Fruit fly (Drosophila melanogaster) Kc167 (cell line): ENCODE data around the gene Nsf2.

Experiments
- Myc ChIP-seq: fragments of >200 bp; optimal IDR thresholded peaks from 2 replicates; lab custom pipeline; 2017; ENCODE audit warnings: missing external identifiers
- Sin3A ChIP-seq: fragments of >200 bp; optimal IDR thresholded peaks from 2 replicates; lab custom pipeline; 2018; ENCODE audit warnings: missing external identifiers
- h ChIP-seq: fragments of >200 bp; optimal IDR thresholded peaks from 3 replicates; lab custom pipeline; 2018; ENCODE audit warnings: missing external identifiers
- insv ChIP-seq: fragments of >200 bp; optimal IDR thresholded peaks from 3 replicates; lab custom pipeline; 2018; ENCODE audit warnings: missing external identifiers
- psq ChIP-seq: fragments of >200 bp; optimal IDR thresholded peaks from 2 replicates; lab custom pipeline; 2017; ENCODE audit warnings: missing external identifiers
- ttk ChIP-seq: sonication (Bioruptor generic); optimal IDR thresholded peaks from 2 replicates; lab custom pipeline; 2017; ENCODE audit warnings: missing external identifiers

dm6 chr3R:13861805-13862204 lies 24.0 kb upstream of the Nsf2 start:
- TF ChIP-seq insv (lab: Kevin White, UChicago) (no peak), Myc (lab: Kevin White, UChicago) (no peak), h (lab: Kevin White, UChicago) (no peak), Sin3A (lab: Kevin White, UChicago) (no peak), ttk (no peak), psq (no peak)
